Worm (Caenorhabditis elegans): Measurements from ENCODE around the gene clc-17.

The clc-17 gene

ce11 chrX:11120808-11121207 lies 13.6 kb downstream of the clc-17 start, which contains the start of gene R08B4.3:
Gene R08B4.3, minus strand, starts transcription at chrX:11121005.
- TF ChIP-seq ama-1 (optimal IDR thresholded peaks at IDR 0.05) (no peak), elt-3 (tag; optimal IDR thresholded peaks at IDR 0.05) (no peak), ceh-9 (tag; optimal IDR thresholded peaks at IDR 0.05) (no peak), ZK546.5 (tag; optimal IDR thresholded peaks at IDR 0.05) (no peak), unc-39 (tag; optimal IDR thresholded peaks at IDR 0.05) (no peak), tbx-2 (tag; optimal IDR thresholded peaks at IDR 0.05) (no peak), hmg-11 (tag; optimal IDR thresholded peaks at IDR 0.05) (no peak), lin-15B (tag; optimal IDR thresholded peaks at IDR 0.05) (no peak), lin-39 (tag; optimal IDR thresholded peaks at IDR 0.05) (no peak), aly-2 (tag; optimal IDR thresholded peaks at IDR 0.05) (no peak), egl-27 (tag; optimal IDR thresholded peaks at IDR 0.05) (no peak), nhr-76 (tag; optimal IDR thresholded peaks at IDR 0.05) (no peak), elt-2 (tag; optimal IDR thresholded peaks at IDR 0.05) (no peak), pha-4 (tag; optimal IDR thresholded peaks at IDR 0.05) (no peak), zag-1 (tag; optimal IDR thresholded peaks at IDR 0.05) (no peak), sea-2 (GFP tag; optimal IDR thresholded peaks at IDR 0.05) (no peak), R02D3.7 (tag; optimal IDR thresholded peaks at IDR 0.05) (no peak)

ce11 chrX:11122412-11122811 lies 15.2 kb downstream of the clc-17 start:
- TF ChIP-seq unc-39 (tag; optimal IDR thresholded peaks at IDR 0.05) = no peak
- no peak for TF ChIP-seq daf-12 (tag; optimal IDR thresholded peaks at IDR 0.05)
- TF ChIP-seq lsy-12 (tag; optimal IDR thresholded peaks at IDR 0.05) = no peak
- no peak for TF ChIP-seq fkh-10 (GFP tag; optimal IDR thresholded peaks at IDR 0.05)
- TF ChIP-seq nhr-11 (tag; optimal IDR thresholded peaks at IDR 0.05) = no peak

ce11 chrX:11123998-11124397 lies 16.8 kb downstream of the clc-17 start:
- TF ChIP-seq elt-1 (tag; optimal IDR thresholded peaks at IDR 0.05) (no peak), nhr-43 (tag; optimal IDR thresholded peaks at IDR 0.05; ENCODE audit: poor library complexity, severe bottlenecking) (no peak), mml-1 (tag; optimal IDR thresholded peaks at IDR 0.05) (no peak), elt-2 (tag; optimal IDR thresholded peaks at IDR 0.05) (no peak), nhr-76 (tag; optimal IDR thresholded peaks at IDR 0.05) (no peak), ZK546.5 (tag; optimal IDR thresholded peaks at IDR 0.05) (no peak), nhr-25 (tag; optimal IDR thresholded peaks at IDR 0.05) (no peak), zag-1 (tag; optimal IDR thresholded peaks at IDR 0.05) (no peak), jun-1 (tag; optimal IDR thresholded peaks at IDR 0.05) (no peak), sea-2 (GFP tag; optimal IDR thresholded peaks at IDR 0.05) (no peak), nhr-77 (tag; optimal IDR thresholded peaks at IDR 0.05) (no peak), lin-15B (tag; optimal IDR thresholded peaks at IDR 0.05) (no peak), ztf-4 (tag; optimal IDR thresholded peaks at IDR 0.05) (no peak)

ce11 chrX:11125520-11125919 lies 18.3 kb downstream of the clc-17 start, which contains the start of gene alr-1:
Gene alr-1, minus strand, starts transcription at chrX:11125620.
- TF ChIP-seq nhr-28 (tag; optimal IDR thresholded peaks at IDR 0.05) (no peak), nhr-67 (tag; optimal IDR thresholded peaks at IDR 0.05) (no peak), pha-4 (tag; optimal IDR thresholded peaks at IDR 0.05) (no peak), daf-12 (tag; optimal IDR thresholded peaks at IDR 0.05) (no peak), elt-3 (tag; optimal IDR thresholded peaks at IDR 0.05) (no peak), nhr-77 (tag; optimal IDR thresholded peaks at IDR 0.05) (no peak), sea-2 (GFP tag; optimal IDR thresholded peaks at IDR 0.05) (no peak), unc-39 (tag; optimal IDR thresholded peaks at IDR 0.05) (no peak), mdl-1 (tag; optimal IDR thresholded peaks at IDR 0.05) (no peak), snpc-4 (tag; optimal IDR thresholded peaks at IDR 0.05) (no peak), nhr-43 (tag; optimal IDR thresholded peaks at IDR 0.05; ENCODE audit: poor library complexity, severe bottlenecking) (no peak), skn-1 (tag; optimal IDR thresholded peaks at IDR 0.05) (no peak), R02D3.7 (tag; optimal IDR thresholded peaks at IDR 0.05) (no peak), fkh-10 (GFP tag; optimal IDR thresholded peaks at IDR 0.05) (no peak), elt-1 (tag; optimal IDR thresholded peaks at IDR 0.05) (no peak), elt-2 (tag; optimal IDR thresholded peaks at IDR 0.05) (no peak)

ce11 chrX:11126259-11126658 lies 19.1 kb downstream of the clc-17 start:
- TF ChIP-seq zag-1 (tag; optimal IDR thresholded peaks at IDR 0.05) = no peak
- no peak for TF ChIP-seq ceh-28 (tag; optimal IDR thresholded peaks at IDR 0.05)
- no peak for TF ChIP-seq jun-1 (tag; optimal IDR thresholded peaks at IDR 0.05)
- no peak for TF ChIP-seq ceh-9 (tag; optimal IDR thresholded peaks at IDR 0.05)
- TF ChIP-seq ZK546.5 (tag; optimal IDR thresholded peaks at IDR 0.05) = no peak
- TF ChIP-seq nhr-11 (tag; optimal IDR thresholded peaks at IDR 0.05) = no peak
- TF ChIP-seq lin-39 (tag; optimal IDR thresholded peaks at IDR 0.05) = no peak
- no peak for TF ChIP-seq nhr-28 (tag; optimal IDR thresholded peaks at IDR 0.05)
- TF ChIP-seq daf-12 (tag; optimal IDR thresholded peaks at IDR 0.05) = no peak
- no peak for TF ChIP-seq nhr-23 (tag; optimal IDR thresholded peaks at IDR 0.05)

All from whole organism, L3 larva.